Worm (Caenorhabditis elegans): ENCODE data around the gene F58F6.6.

DNA sequence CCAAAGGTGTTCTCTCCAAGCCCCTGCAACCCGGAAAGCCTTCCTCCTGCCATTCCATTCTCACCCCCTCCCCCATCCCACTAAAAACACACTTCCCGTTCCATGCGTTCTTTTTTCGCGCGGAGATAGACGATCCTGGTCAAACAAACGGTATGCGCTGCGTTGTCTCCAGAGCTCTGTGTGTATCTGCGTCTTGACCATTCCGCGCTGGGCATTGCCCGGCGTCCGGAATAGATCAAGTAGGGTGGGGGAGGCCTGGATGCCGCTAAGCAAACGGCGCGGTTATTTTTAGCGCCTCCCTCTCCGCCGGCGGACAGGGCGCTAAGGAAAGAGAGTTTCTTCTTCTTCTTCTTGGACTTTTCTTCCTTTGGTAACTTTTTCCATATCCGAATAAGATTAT, 34.4 kb downstream of the F58F6.6 start:
- TF ChIP-seq unc-62 (GFP tag; optimal IDR thresholded peaks at IDR 0.05) (no peak), ceh-100 (GFP tag; IDR thresholded peaks at IDR 0.05) (no peak), ccch-3 (GFP tag; optimal IDR thresholded peaks at IDR 0.05) (no peak), ceh-79 (tag; optimal IDR thresholded peaks at IDR 0.05) (no peak), let-607 (tag; optimal IDR thresholded peaks at IDR 0.05) (no peak), nfyb-1 (GFP tag; IDR thresholded peaks at IDR 0.05) (no peak)

Data from whole organism, young adult.